Fruit fly (Drosophila melanogaster) whole organism, adult: ENCODE results near the gene Spn77Ba.

Experiments used
- CG11617 ChIP-seq: fragments of 200-800 bp; sonication (Bioruptor generic); optimal IDR thresholded peaks from 2 replicates; lab custom pipeline; 2017; ENCODE audit warnings: mild to moderate bottlenecking, missing biosample characterization, missing genetic modification reagents, missing genetic modification characterization
- CG1620 ChIP-seq: fragments of 200-800 bp; sonication (Bioruptor generic); optimal IDR thresholded peaks from 2 replicates; lab custom pipeline; 2016; ENCODE audit warnings: missing biosample characterization, missing genetic modification characterization
- CG7045 ChIP-seq: fragments of 200-800 bp; sonication (Bioruptor generic); optimal IDR thresholded peaks from 2 replicates; lab custom pipeline; 2017; ENCODE audit warnings: missing biosample characterization, mild to moderate bottlenecking, missing genetic modification characterization
- CG7101 ChIP-seq: fragments of 200-800 bp; sonication (Bioruptor generic); optimal IDR thresholded peaks from 2 replicates; lab custom pipeline; 2018; ENCODE audit warnings: missing biosample characterization, mild to moderate bottlenecking, missing genetic modification characterization, moderate library complexity
- Clk ChIP-seq: fragments of 200-800 bp; sonication (Bioruptor generic); optimal IDR thresholded peaks from 2 replicates; lab custom pipeline; 2017; ENCODE audit warnings: missing biosample characterization, missing genetic modification characterization
- Crg-1 ChIP-seq: fragments of 200-800 bp; sonication (Bioruptor generic); optimal IDR thresholded peaks from 2 replicates; lab custom pipeline; 2016; ENCODE audit warnings: missing biosample characterization, missing genetic modification characterization
- Hr96 ChIP-seq: fragments of 200-800 bp; sonication (Bioruptor generic); optimal IDR thresholded peaks from 2 replicates; lab custom pipeline; 2016; ENCODE audit warnings: missing biosample characterization, missing genetic modification characterization
- Mnt ChIP-seq: fragments of 200-800 bp; sonication (Bioruptor generic); optimal IDR thresholded peaks from 2 replicates; lab custom pipeline; 2016; ENCODE audit warnings: missing biosample characterization, mild to moderate bottlenecking, missing genetic modification characterization
- cic ChIP-seq: fragments of 200-800 bp; sonication (Bioruptor generic); optimal IDR thresholded peaks from 2 replicates; lab custom pipeline; 2017; ENCODE audit warnings: missing biosample characterization, mild to moderate bottlenecking, missing genetic modification characterization, moderate library complexity
- cnc ChIP-seq, 2 experiments: fragments of >200 bp; optimal IDR thresholded peaks; 2 replicates each; lab custom pipeline; 2017
- kay ChIP-seq: fragments of 200-800 bp; sonication (Bioruptor generic); peaks from one replicate; lab custom pipeline; 2016; ENCODE audit warnings: missing biosample characterization, missing genetic modification characterization, borderline replicate concordance
- pad ChIP-seq: fragments of 200-800 bp; sonication (Bioruptor generic); optimal IDR thresholded peaks from 3 replicates; lab custom pipeline; 2017; ENCODE audit warnings: missing biosample characterization, missing genetic modification characterization, mild to moderate bottlenecking, moderate library complexity, missing genetic modification reagents
- tj ChIP-seq: fragments of 200-800 bp; sonication (Bioruptor generic); optimal IDR thresholded peaks from 3 replicates; lab custom pipeline; 2017; ENCODE audit warnings: missing biosample characterization, mild to moderate bottlenecking, missing genetic modification characterization, moderate library complexity

- TF ChIP-seq CG7045 (GFP tag; lab: Kevin White, UChicago) (no peak), CG1620 (GFP tag; lab: Kevin White, UChicago) (no peak), tj (no peak), Mnt (GFP tag; lab: Kevin White, UChicago) (no peak), Clk (GFP tag; lab: Kevin White, UChicago) (no peak), Hr96 (GFP tag; lab: Kevin White, UChicago) (no peak), kay (GFP tag; lab: Kevin White, UChicago) (no peak), cnc (optimal IDR thresholded peaks at IDR 0.05; lab: Kevin White, UChicago) (no peak), CG11617 (GFP tag; lab: Kevin White, UChicago) (no peak), CG7101 (tag; lab: Kevin White, UChicago) (no peak), pad (GFP tag; lab: Kevin White, UChicago) (no peak), cic (GFP tag; lab: Kevin White, UChicago) (no peak), Crg-1 (GFP tag; lab: Kevin White, UChicago) (no peak)
Measured at dm6 chr3L:20296797-20297196, 20.2 kb upstream of the Spn77Ba start, which contains the start of gene FRG1.
